Worm (Caenorhabditis elegans): Measurements from ENCODE around the gene enri-2.

DNA sequence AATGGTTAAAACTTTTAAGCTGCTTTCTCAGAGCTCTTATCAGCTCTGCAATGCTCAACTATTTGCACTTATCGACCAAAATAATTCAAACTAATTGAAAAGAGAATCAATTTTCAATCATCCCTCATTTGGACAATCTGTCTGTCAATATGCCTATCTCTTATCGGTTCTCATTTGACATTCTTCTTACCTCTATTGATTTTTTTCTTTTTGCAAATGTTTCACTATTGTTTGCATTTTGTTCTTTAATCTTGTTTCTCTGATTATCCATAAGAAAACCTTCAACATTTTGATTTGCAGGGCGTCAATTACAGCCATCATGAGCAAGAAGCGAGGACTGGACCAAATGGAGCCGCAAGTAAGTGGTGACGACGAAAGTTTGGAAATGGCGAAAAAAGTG lies 29.1 kb upstream of the enri-2 start, which contains the start of gene D1025.10:
- TF ChIP-seq madf-9 (GFP tag; conservative IDR thresholded peaks at IDR 0.05), result no peak
- TF ChIP-seq unc-39 (tag; optimal IDR thresholded peaks at IDR 0.05), result no peak
- TF ChIP-seq ZK546.5 (tag; optimal IDR thresholded peaks at IDR 0.05), result no peak
- TF ChIP-seq ama-1 (optimal IDR thresholded peaks at IDR 0.05), result no peak
- TF ChIP-seq nhr-237 (tag; optimal IDR thresholded peaks at IDR 0.05), result no peak
- TF ChIP-seq nhr-77 (tag; optimal IDR thresholded peaks at IDR 0.05), result no peak
- no peak for TF ChIP-seq lin-15B (tag; optimal IDR thresholded peaks at IDR 0.05)
- TF ChIP-seq unc-130 (GFP tag; optimal IDR thresholded peaks at IDR 0.05), result no peak
- TF ChIP-seq ztf-11 (tag; optimal IDR thresholded peaks at IDR 0.05), result no peak
- TF ChIP-seq R02D3.7 (tag; optimal IDR thresholded peaks at IDR 0.05), result no peak
- no peak for TF ChIP-seq skn-1 (tag; optimal IDR thresholded peaks at IDR 0.05)
- no peak for TF ChIP-seq dpl-1 (GFP tag; optimal IDR thresholded peaks at IDR 0.05)
- no peak for TF ChIP-seq php-3 (GFP tag; IDR thresholded peaks at IDR 0.05)

All from whole organism, L4 larva.